Worm (Caenorhabditis elegans) whole organism, early embryonic: Measurements from ENCODE around the gene ckb-3.

Source experiments
- B0310.2 ChIP-seq: sonication (generic microtip); optimal IDR thresholded peaks from 2 replicates; lab custom pipeline; 2016; ENCODE audit warnings: mild to moderate bottlenecking, missing genetic modification characterization, missing compliant biosample characterization
- aly-1 ChIP-seq: sonication (generic microtip); optimal IDR thresholded peaks from 2 replicates; lab custom pipeline; 2016; ENCODE audit warnings: missing genetic modification characterization, missing compliant biosample characterization
- ama-1 ChIP-seq: fragments of 150-350 bp; optimal IDR thresholded peaks from 2 replicates; lab custom pipeline; 2014
- ceh-13 ChIP-seq: fragments of 200-800 bp; sonication (Bioruptor generic); optimal IDR thresholded peaks from 2 replicates; lab custom pipeline; 2018; ENCODE audit warnings: mild to moderate bottlenecking, missing genetic modification characterization, missing compliant biosample characterization
- ceh-36 ChIP-seq: sonication (generic microtip); optimal IDR thresholded peaks from 2 replicates; lab custom pipeline; 2016; ENCODE audit warnings: missing genetic modification characterization, inconsistent platforms, missing compliant biosample characterization
- ets-7 ChIP-seq: sonication (generic microtip); optimal IDR thresholded peaks from 2 replicates; lab custom pipeline; 2016; ENCODE audit warnings: missing genotype, missing genetic modification characterization, missing compliant biosample characterization
- flt-1 ChIP-seq: fragments of 200-800 bp; sonication (Bioruptor generic); IDR thresholded peaks from 2 replicates; pipeline ENCODE4 v1.3.6; 2022; ENCODE audit warnings: missing genetic modification characterization, missing compliant biosample characterization
- hmbx-1 ChIP-seq: sonication (generic microtip); optimal IDR thresholded peaks from 2 replicates; lab custom pipeline; 2016; ENCODE audit warnings: mild to moderate bottlenecking, missing genetic modification characterization, missing compliant biosample characterization
- hmg-4 ChIP-seq: fragments of 200-800 bp; sonication (Bioruptor generic); optimal IDR thresholded peaks from 2 replicates; lab custom pipeline; 2018; ENCODE audit warnings: mild to moderate bottlenecking, missing genetic modification characterization, missing compliant biosample characterization
- hnd-1 ChIP-seq: sonication (generic microtip); optimal IDR thresholded peaks from 2 replicates; lab custom pipeline; 2016; ENCODE audit warnings: missing genetic modification characterization, missing compliant biosample characterization
- pes-1 ChIP-seq: fragments of 200-800 bp; sonication (Bioruptor generic); IDR thresholded peaks from 2 replicates; pipeline ENCODE4 v1.3.6; 2022; ENCODE audit warnings: missing genetic modification reagents, missing genetic modification characterization, missing compliant biosample characterization
- sea-1 ChIP-seq: fragments of 200-800 bp; sonication (Bioruptor generic); conservative IDR thresholded peaks from 2 replicates; pipeline ENCODE4 v1.3.6; 2022; ENCODE audit warnings: missing genetic modification characterization, missing compliant biosample characterization
- tbx-11 ChIP-seq: fragments of 200-800 bp; sonication (Bioruptor generic); IDR thresholded peaks from 2 replicates; pipeline ENCODE4 v1.3.6; 2022; ENCODE audit warnings: missing genetic modification characterization, missing compliant biosample characterization
- tra-4 ChIP-seq: sonication (generic microtip); optimal IDR thresholded peaks from 2 replicates; lab custom pipeline; 2017; ENCODE audit warnings: missing genetic modification characterization, missing compliant biosample characterization

DNA sequence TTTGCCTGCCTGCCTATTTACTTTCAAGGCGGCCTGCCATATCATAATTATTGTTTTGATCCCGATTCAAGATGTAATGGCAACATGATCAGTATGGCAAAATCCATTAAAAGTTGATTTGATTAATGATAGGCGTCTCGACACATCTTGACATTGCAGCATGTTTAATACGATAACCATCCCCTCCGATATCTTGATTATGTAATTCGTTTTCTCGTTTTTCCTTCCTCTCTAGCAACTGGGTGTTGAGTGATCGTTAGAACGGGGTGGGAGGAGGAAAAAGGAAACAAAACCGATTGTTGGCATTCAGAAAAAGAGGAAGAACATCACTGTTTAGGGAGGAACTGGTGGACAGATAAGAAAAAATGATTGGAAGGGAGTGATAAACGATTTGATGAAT, 21.3 kb downstream of the ckb-3 start:
- TF ChIP-seq tbx-11 (no peak), ceh-13 (GFP tag; lab: Kevin White, UChicago) (no peak), flt-1 (no peak), sea-1 (GFP tag; lab: Robert Waterston, UW) (no peak), hmg-4 (no peak), ama-1 (no peak), tra-4 (no peak), hnd-1 (tag; lab: Kevin White, UChicago) (no peak), B0310.2 (tag; lab: Kevin White, UChicago) (no peak), aly-1 (tag; lab: Kevin White, UChicago) (no peak), ceh-36 (tag; lab: Kevin White, UChicago) (no peak), ets-7 (tag; lab: Kevin White, UChicago) (no peak), hmbx-1 (tag; lab: Kevin White, UChicago) (no peak), pes-1 (GFP tag; lab: Robert Waterston, UW) (no peak)
